Fruit fly (Drosophila melanogaster): ENCODE data around the gene CG2691.

CG2691 gene

DNA sequence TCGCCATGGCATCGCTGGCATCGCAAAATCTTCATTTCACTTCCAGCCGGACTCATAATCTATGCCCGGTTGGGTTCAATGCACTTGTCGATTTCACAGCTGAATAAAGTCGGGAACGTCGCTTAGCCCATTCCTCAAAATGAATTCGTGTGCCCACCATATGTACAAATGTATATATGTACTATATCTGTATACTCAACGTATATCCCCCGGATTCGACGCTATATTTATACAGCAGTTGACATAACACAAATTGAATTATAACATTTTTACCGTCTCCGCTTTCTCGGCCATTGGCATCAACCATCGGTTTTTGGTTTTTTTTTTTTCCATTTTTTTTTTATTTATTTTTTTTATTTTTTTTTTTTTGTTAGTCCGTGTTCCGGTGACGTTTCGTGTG, 54.0 kb downstream of the CG2691 start (continued):
- TF ChIP-seq Hr83 (GFP tag; optimal IDR thresholded peaks at IDR 0.05; ENCODE audit: poor library complexity, severe bottlenecking) (peak; percentile 67), h (GFP tag; optimal IDR thresholded peaks at IDR 0.05) (peak; percentile 81), jim (GFP tag; optimal IDR thresholded peaks at IDR 0.05) (no peak), Hnf4 (GFP tag; optimal IDR thresholded peaks at IDR 0.05) (peak; percentile 50), ey (GFP tag; optimal IDR thresholded peaks at IDR 0.05) (peak; percentile 10), Myc (optimal IDR thresholded peaks at IDR 0.05) (no peak), Jra (GFP tag; optimal IDR thresholded peaks at IDR 0.05) (peak; percentile 22), sv (GFP tag; optimal IDR thresholded peaks at IDR 0.05) (no peak), pan (optimal IDR thresholded peaks at IDR 0.05) (no peak), dsf (GFP tag; optimal IDR thresholded peaks at IDR 0.05; ENCODE audit: borderline replicate concordance) (no peak), lola (GFP tag; optimal IDR thresholded peaks at IDR 0.05) (no peak)
